Worm (Caenorhabditis elegans) whole organism, L3 larva: ENCODE results near the gene Y49E10.4.
A peak's percentile ranks its signal among the peaks of the same experiment; 100 is the strongest.

Experiments
- aly-2 ChIP-seq: fragments of 150-350 bp; optimal IDR thresholded peaks from 2 replicates; lab custom pipeline; 2014; ENCODE audit warnings: missing biosample characterization, missing genetic modification characterization
- daf-12 ChIP-seq: fragments of 150-350 bp; optimal IDR thresholded peaks from 2 replicates; lab custom pipeline; 2014; ENCODE audit warnings: missing biosample characterization, missing genetic modification reagents, missing genetic modification characterization
- fos-1 ChIP-seq: fragments of 150-350 bp; optimal IDR thresholded peaks from 2 replicates; lab custom pipeline; 2014; ENCODE audit warnings: missing biosample characterization, missing genetic modification characterization
- lin-15B ChIP-seq: fragments of 150-350 bp; optimal IDR thresholded peaks from 2 replicates; lab custom pipeline; 2014; ENCODE audit warnings: missing biosample characterization, missing genetic modification characterization
- mdl-1 ChIP-seq: fragments of 150-350 bp; optimal IDR thresholded peaks from 2 replicates; lab custom pipeline; 2014; ENCODE audit warnings: missing biosample characterization, missing genetic modification characterization
- nhr-11 ChIP-seq: fragments of 150-350 bp; optimal IDR thresholded peaks from 2 replicates; lab custom pipeline; 2014; ENCODE audit warnings: missing biosample characterization, missing genetic modification characterization
- nhr-237 ChIP-seq: fragments of 150-350 bp; optimal IDR thresholded peaks from 2 replicates; lab custom pipeline; 2014; ENCODE audit warnings: missing biosample characterization, missing genetic modification characterization
- nhr-76 ChIP-seq: fragments of 150-350 bp; sonication (generic microtip); optimal IDR thresholded peaks from 5 replicates; lab custom pipeline; 2014; ENCODE audit warnings: missing biosample characterization, missing genetic modification characterization
- snpc-4 ChIP-seq: fragments of 150-350 bp; optimal IDR thresholded peaks from 2 replicates; lab custom pipeline; 2014; ENCODE audit warnings: missing biosample characterization, missing genetic modification characterization
- ztf-11 ChIP-seq: fragments of 150-350 bp; optimal IDR thresholded peaks from 2 replicates; lab custom pipeline; 2014; ENCODE audit warnings: missing biosample characterization, missing genetic modification characterization

DNA sequence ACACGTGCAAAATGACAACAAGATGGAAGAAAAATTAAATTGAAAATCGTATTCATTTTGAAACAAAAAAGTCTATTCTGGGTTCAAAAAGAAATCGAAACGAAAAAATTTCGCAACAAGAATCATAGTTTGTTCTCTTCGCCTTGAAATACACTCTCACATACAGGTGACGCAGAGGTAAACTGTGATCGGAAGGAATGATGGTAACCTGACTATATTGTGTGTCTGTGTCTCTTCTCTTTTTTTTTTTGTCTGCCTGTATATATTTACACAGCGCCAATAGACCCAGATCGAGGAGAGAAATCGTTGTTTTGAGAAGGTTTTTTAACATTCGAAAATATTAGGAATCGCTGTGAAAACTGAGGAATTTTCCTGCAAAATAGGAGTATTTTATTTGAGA, 40.5 kb upstream of the Y49E10.4 start:
- peak; percentile 42 for TF ChIP-seq snpc-4
- no peak for TF ChIP-seq lin-15B
- no peak for TF ChIP-seq nhr-76 (tag; lab: Kevin White, UChicago)
- TF ChIP-seq mdl-1, result no peak
- TF ChIP-seq nhr-237, result no peak
- no peak for TF ChIP-seq ztf-11 (tag; lab: Kevin White, UChicago)
- TF ChIP-seq fos-1, result no peak
- no peak for TF ChIP-seq nhr-11 (tag; lab: Kevin White, UChicago)
- TF ChIP-seq aly-2 (tag; lab: Kevin White, UChicago), result no peak
- no peak for TF ChIP-seq daf-12 (tag; lab: Kevin White, UChicago)
